Worm (Caenorhabditis elegans) whole organism, L2 larva: ENCODE measurements around the gene Y57G11C.28.

Experiments
- dmd-4 ChIP-seq: sonication (generic microtip); optimal IDR thresholded peaks from 2 replicates; lab custom pipeline; 2017; ENCODE audit warnings: missing biosample characterization, missing genetic modification characterization
- unc-62 ChIP-seq: fragments of 150-350 bp; optimal IDR thresholded peaks from 2 replicates; lab custom pipeline; 2014; ENCODE audit warnings: missing biosample characterization, missing genetic modification reagents, missing genetic modification characterization
- ztf-4 ChIP-seq: fragments of 150-350 bp; optimal IDR thresholded peaks from 2 replicates; lab custom pipeline; 2014; ENCODE audit warnings: missing biosample characterization, missing genetic modification characterization

DNA sequence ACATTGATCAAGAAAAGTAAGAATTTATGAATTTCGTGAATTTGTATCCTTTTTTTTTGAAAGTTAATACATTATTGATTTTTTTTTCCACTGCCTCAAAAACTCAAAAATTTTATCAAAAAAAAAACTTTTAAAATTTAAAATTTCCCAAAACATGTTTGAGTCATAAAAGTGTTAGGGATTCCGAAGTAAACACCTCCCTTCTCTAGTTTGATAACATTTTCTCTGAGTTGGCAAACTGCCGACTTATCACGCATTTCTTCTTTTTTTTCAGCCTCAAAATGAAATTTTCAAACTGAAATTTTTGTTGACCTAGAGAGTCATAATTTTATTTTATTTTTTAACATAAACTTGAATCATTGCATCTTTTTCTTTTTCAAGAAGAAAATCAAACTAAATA is 38.6 kb upstream of the Y57G11C.28 start:
- no peak for TF ChIP-seq ztf-4 (tag; lab: Kevin White, UChicago)
- TF ChIP-seq dmd-4 (tag; lab: Kevin White, UChicago) = no peak
- no peak for TF ChIP-seq unc-62 (GFP tag; lab: Kevin White, UChicago)
